Worm (Caenorhabditis elegans) whole organism, mixed stage, embryonic: Measurements from ENCODE around the gene F53B7.7.

Experiments
- blmp-1 ChIP-seq: fragments of 150-350 bp; optimal IDR thresholded peaks from 2 replicates; lab custom pipeline; 2014; ENCODE audit warnings: missing biosample characterization, missing genetic modification characterization
- drap-1 ChIP-seq: fragments of 200-800 bp; sonication (Bioruptor generic); optimal IDR thresholded peaks from 3 replicates; lab custom pipeline; 2018; ENCODE audit warnings: mild to moderate bottlenecking, missing genetic modification characterization, missing compliant biosample characterization
- lsy-2 ChIP-seq: fragments of 150-350 bp; optimal IDR thresholded peaks from 2 replicates; lab custom pipeline; 2014; ENCODE audit warnings: missing biosample characterization, missing genetic modification characterization
- snpc-4 ChIP-seq: fragments of 150-350 bp; optimal IDR thresholded peaks from 2 replicates; lab custom pipeline; 2014; ENCODE audit warnings: missing biosample characterization, missing genetic modification characterization
- sptf-1 ChIP-seq: sonication (generic microtip); optimal IDR thresholded peaks from 2 replicates; lab custom pipeline; 2017; ENCODE audit warnings: mild to moderate bottlenecking, missing genetic modification characterization, moderate library complexity, missing compliant biosample characterization
- unc-39 ChIP-seq: fragments of 150-350 bp; optimal IDR thresholded peaks from 2 replicates; lab custom pipeline; 2014; ENCODE audit warnings: missing biosample characterization, missing genetic modification characterization

ce11 chrV:11009124-11009524 is 10.2 kb downstream of the F53B7.7 start:
- TF ChIP-seq sptf-1 (tag; lab: Kevin White, UChicago) (no peak), snpc-4 (tag; lab: Kevin White, UChicago) (no peak), blmp-1 (tag; lab: Kevin White, UChicago) (no peak), unc-39 (tag; lab: Kevin White, UChicago) (no peak), drap-1 (no peak), lsy-2 (no peak)
